Worm (Caenorhabditis elegans) whole organism, L2 larva: ENCODE results near the gene ZK669.5.

ENCODE experiments used
- C34F6.9 ChIP-seq: fragments of 150-350 bp; optimal IDR thresholded peaks from 2 replicates; lab custom pipeline; 2014; ENCODE audit warnings: missing biosample characterization, missing genetic modification characterization
- ZK546.5 ChIP-seq: sonication (generic microtip); optimal IDR thresholded peaks from 2 replicates; lab custom pipeline; 2017; ENCODE audit warnings: missing biosample characterization, missing genetic modification characterization
- ceh-82 ChIP-seq: fragments of 150-350 bp; optimal IDR thresholded peaks from 2 replicates; lab custom pipeline; 2014; ENCODE audit warnings: missing biosample characterization, missing genetic modification characterization
- dmd-4 ChIP-seq: sonication (generic microtip); optimal IDR thresholded peaks from 2 replicates; lab custom pipeline; 2017; ENCODE audit warnings: missing biosample characterization, missing genetic modification characterization
- fos-1 ChIP-seq: fragments of 150-350 bp; optimal IDR thresholded peaks from 2 replicates; lab custom pipeline; 2014; ENCODE audit warnings: missing biosample characterization, missing genetic modification characterization
- lin-13 ChIP-seq: fragments of 150-350 bp; optimal IDR thresholded peaks from 2 replicates; lab custom pipeline; 2014; ENCODE audit warnings: missing biosample characterization, missing genetic modification reagents, missing genetic modification characterization
- mdl-1 ChIP-seq, 2 experiments: fragments of 150-350 bp in 1 of 2; sonication (generic microtip) in 1 of 2; optimal IDR thresholded peaks; 2 replicates each; lab custom pipeline; 2017; ENCODE audit warnings: missing biosample characterization in 2 of 2, missing genetic modification characterization in 2 of 2
- nhr-21 ChIP-seq: fragments of 150-350 bp; optimal IDR thresholded peaks from 2 replicates; lab custom pipeline; 2014; ENCODE audit warnings: missing biosample characterization, missing genetic modification characterization
- nhr-77 ChIP-seq: fragments of 150-350 bp; optimal IDR thresholded peaks from 2 replicates; lab custom pipeline; 2014; ENCODE audit warnings: missing biosample characterization, missing genetic modification characterization
- snpc-4 ChIP-seq: fragments of 150-350 bp; optimal IDR thresholded peaks from 2 replicates; lab custom pipeline; 2014; ENCODE audit warnings: missing biosample characterization, missing genetic modification characterization
- unc-39 ChIP-seq: fragments of 150-350 bp; optimal IDR thresholded peaks from 2 replicates; lab custom pipeline; 2014; ENCODE audit warnings: missing biosample characterization, missing genetic modification characterization
- unc-62 ChIP-seq: fragments of 150-350 bp; optimal IDR thresholded peaks from 2 replicates; lab custom pipeline; 2014; ENCODE audit warnings: missing biosample characterization, missing genetic modification reagents, missing genetic modification characterization
- zag-1 ChIP-seq: fragments of 150-350 bp; optimal IDR thresholded peaks from 2 replicates; lab custom pipeline; 2014; ENCODE audit warnings: missing biosample characterization, missing genetic modification characterization
- ztf-4 ChIP-seq: fragments of 150-350 bp; optimal IDR thresholded peaks from 2 replicates; lab custom pipeline; 2014; ENCODE audit warnings: missing biosample characterization, missing genetic modification characterization

DNA sequence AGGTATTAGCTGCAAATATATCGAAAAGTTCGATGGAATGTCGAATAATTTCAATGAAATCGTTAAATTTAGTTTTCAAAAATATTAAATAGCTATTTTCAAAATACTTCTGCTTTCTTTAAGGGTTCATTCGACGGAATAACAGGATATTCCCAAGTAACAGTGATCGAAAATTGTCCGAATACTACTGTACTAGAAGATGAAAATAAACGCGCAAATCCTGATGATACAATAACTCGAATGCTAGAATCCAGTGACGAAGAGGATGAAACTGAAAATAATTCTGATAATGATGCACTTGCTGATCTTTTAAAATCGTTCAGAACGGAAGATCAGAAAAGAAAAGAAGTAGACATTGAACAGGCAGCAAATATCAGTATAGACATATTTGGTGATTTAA lies 45.9 kb downstream of the ZK669.5 start:
- TF ChIP-seq zag-1 (tag; lab: Kevin White, UChicago) (no peak), C34F6.9 (no peak), ZK546.5 (no peak), nhr-77 (tag; lab: Kevin White, UChicago) (no peak), snpc-4 (tag; lab: Kevin White, UChicago) (no peak), nhr-21 (no peak), fos-1 (tag; lab: Kevin White, UChicago) (no peak), ztf-4 (tag; lab: Kevin White, UChicago) (no peak), ceh-82 (tag; lab: Kevin White, UChicago) (no peak), unc-39 (tag; lab: Kevin White, UChicago) (no peak), mdl-1 (tag; optimal IDR thresholded peaks at IDR 0.05; lab: Kevin White, UChicago) (no peak), dmd-4 (tag; lab: Kevin White, UChicago) (no peak), unc-62 (GFP tag; lab: Kevin White, UChicago) (no peak), lin-13 (GFP tag; lab: Kevin White, UChicago) (no peak)
